Worm (Caenorhabditis elegans) whole organism, L2 larva: Measurements from ENCODE around the gene pah-1.

Experiments used
- C34F6.9 ChIP-seq: fragments of 150-350 bp; optimal IDR thresholded peaks from 2 replicates; lab custom pipeline; 2014; ENCODE audit warnings: missing biosample characterization, missing genetic modification characterization
- F13H6.1 ChIP-seq: sonication (generic microtip); optimal IDR thresholded peaks from 2 replicates; lab custom pipeline; 2016; ENCODE audit warnings: missing genetic modification characterization, missing compliant biosample characterization
- R02D3.7 ChIP-seq: fragments of 150-350 bp; optimal IDR thresholded peaks from 2 replicates; lab custom pipeline; 2014; ENCODE audit warnings: missing biosample characterization, missing genetic modification characterization
- Y55F3AM.14 ChIP-seq: fragments of 200-800 bp; sonication (Bioruptor generic); optimal IDR thresholded peaks from 2 replicates; lab custom pipeline; 2018; ENCODE audit warnings: mild to moderate bottlenecking, missing genetic modification characterization, missing compliant biosample characterization
- ZK546.5 ChIP-seq: sonication (generic microtip); optimal IDR thresholded peaks from 2 replicates; lab custom pipeline; 2017; ENCODE audit warnings: missing biosample characterization, missing genetic modification characterization
- alr-1 ChIP-seq: fragments of 150-350 bp; optimal IDR thresholded peaks from 2 replicates; lab custom pipeline; 2014; ENCODE audit warnings: missing biosample characterization, missing genetic modification characterization
- aly-2 ChIP-seq: fragments of 150-350 bp; optimal IDR thresholded peaks from 2 replicates; lab custom pipeline; 2014; ENCODE audit warnings: missing biosample characterization, missing genetic modification characterization
- ama-1 ChIP-seq: fragments of 150-350 bp; optimal IDR thresholded peaks from 2 replicates; lab custom pipeline; 2018; ENCODE audit warnings: inconsistent platforms
- blmp-1 ChIP-seq: sonication (generic microtip); optimal IDR thresholded peaks from 2 replicates; lab custom pipeline; 2017; ENCODE audit warnings: missing genetic modification characterization, mild to moderate bottlenecking, missing compliant biosample characterization, antibody characterized with exemption, moderate library complexity; ENCODE audit not compliant: insufficient read depth
- ceh-82 ChIP-seq: fragments of 150-350 bp; optimal IDR thresholded peaks from 2 replicates; lab custom pipeline; 2014; ENCODE audit warnings: missing biosample characterization, missing genetic modification characterization
- crh-2 ChIP-seq: sonication (generic microtip); optimal IDR thresholded peaks from 2 replicates; lab custom pipeline; 2017; ENCODE audit warnings: missing biosample characterization, missing genetic modification characterization
- dmd-4 ChIP-seq: sonication (generic microtip); optimal IDR thresholded peaks from 2 replicates; lab custom pipeline; 2017; ENCODE audit warnings: missing biosample characterization, missing genetic modification characterization
- egl-27 ChIP-seq: sonication (generic microtip); optimal IDR thresholded peaks from 3 replicates; lab custom pipeline; 2017; ENCODE audit warnings: missing biosample characterization, missing genetic modification reagents, missing genetic modification characterization
- elt-1 ChIP-seq: fragments of 150-350 bp; optimal IDR thresholded peaks from 2 replicates; lab custom pipeline; 2014; ENCODE audit warnings: missing biosample characterization, missing genetic modification characterization
- elt-3 ChIP-seq: sonication (generic microtip); optimal IDR thresholded peaks from 2 replicates; lab custom pipeline; 2017; ENCODE audit warnings: missing biosample characterization, missing genetic modification characterization
- fos-1 ChIP-seq: fragments of 150-350 bp; optimal IDR thresholded peaks from 2 replicates; lab custom pipeline; 2014; ENCODE audit warnings: missing biosample characterization, missing genetic modification characterization
- gmeb-1 ChIP-seq: fragments of 150-350 bp; optimal IDR thresholded peaks from 2 replicates; lab custom pipeline; 2014; ENCODE audit warnings: missing biosample characterization, missing genetic modification characterization
- lin-11 ChIP-seq: fragments of 150-350 bp; sonication (generic microtip); optimal IDR thresholded peaks from 2 replicates; lab custom pipeline; 2014; ENCODE audit warnings: missing biosample characterization, missing genetic modification characterization, inconsistent platforms, mixed read lengths
- lin-13 ChIP-seq: fragments of 150-350 bp; optimal IDR thresholded peaks from 2 replicates; lab custom pipeline; 2014; ENCODE audit warnings: missing biosample characterization, missing genetic modification reagents, missing genetic modification characterization
- lin-39 ChIP-seq: fragments of 150-350 bp; optimal IDR thresholded peaks from 2 replicates; lab custom pipeline; 2014; ENCODE audit warnings: missing biosample characterization, missing genetic modification reagents, missing genetic modification characterization
- lsy-2 ChIP-seq, 2 experiments: fragments of 150-350 bp in 1 of 2; sonication (generic microtip) in 1 of 2; optimal IDR thresholded peaks; 2 replicates each; lab custom pipeline; 2014 to 2017; ENCODE audit warnings: missing biosample characterization in 2 of 2, missing genetic modification characterization in 2 of 2
- mbf-1 ChIP-seq: sonication (generic microtip); optimal IDR thresholded peaks from 2 replicates; lab custom pipeline; 2017; ENCODE audit warnings: missing biosample characterization, missing genetic modification characterization
- mdl-1 ChIP-seq, 2 experiments: fragments of 150-350 bp in 1 of 2; sonication (generic microtip) in 1 of 2; optimal IDR thresholded peaks; 2 replicates each; lab custom pipeline; 2017; ENCODE audit warnings: missing biosample characterization in 2 of 2, missing genetic modification characterization in 2 of 2
- nhr-11 ChIP-seq: fragments of 150-350 bp; optimal IDR thresholded peaks from 2 replicates; lab custom pipeline; 2014; ENCODE audit warnings: missing biosample characterization, missing genetic modification characterization
- nhr-12 ChIP-seq: fragments of 150-350 bp; optimal IDR thresholded peaks from 2 replicates; lab custom pipeline; 2014; ENCODE audit warnings: missing biosample characterization, missing genetic modification characterization
- nhr-129 ChIP-seq: fragments of 150-350 bp; optimal IDR thresholded peaks from 2 replicates; lab custom pipeline; 2014; ENCODE audit warnings: missing biosample characterization, missing genetic modification characterization
- nhr-21 ChIP-seq: fragments of 150-350 bp; optimal IDR thresholded peaks from 2 replicates; lab custom pipeline; 2014; ENCODE audit warnings: missing biosample characterization, missing genetic modification characterization
- nhr-23 ChIP-seq: fragments of 150-350 bp; optimal IDR thresholded peaks from 2 replicates; lab custom pipeline; 2014; ENCODE audit warnings: missing biosample characterization, missing genetic modification reagents, missing genetic modification characterization
- nhr-237 ChIP-seq: fragments of 150-350 bp; optimal IDR thresholded peaks from 2 replicates; lab custom pipeline; 2014; ENCODE audit warnings: missing biosample characterization, missing genetic modification characterization
- nhr-6 ChIP-seq: fragments of 150-350 bp; optimal IDR thresholded peaks from 2 replicates; lab custom pipeline; 2014; ENCODE audit warnings: missing biosample characterization, missing genetic modification characterization
- peb-1 ChIP-seq: fragments of 150-350 bp; optimal IDR thresholded peaks from 2 replicates; lab custom pipeline; 2014; ENCODE audit warnings: missing biosample characterization, missing genetic modification characterization
- sem-4 ChIP-seq: fragments of 150-350 bp; optimal IDR thresholded peaks from 2 replicates; lab custom pipeline; 2014; ENCODE audit warnings: missing biosample characterization, missing genetic modification reagents, missing genetic modification characterization
- sma-3 ChIP-seq: sonication (generic microtip); optimal IDR thresholded peaks from 2 replicates; lab custom pipeline; 2016; ENCODE audit warnings: missing genetic modification reagents, missing genetic modification characterization, missing compliant biosample characterization
- sma-9 ChIP-seq, 2 experiments: fragments of 150-350 bp in 1 of 2; sonication (generic microtip) in 1 of 2; optimal IDR thresholded peaks; 2 replicates each; lab custom pipeline; 2014 to 2016; ENCODE audit warnings: missing genetic modification characterization in 2 of 2, mild to moderate bottlenecking in 1 of 2, missing biosample characterization in 1 of 2, missing compliant biosample characterization in 1 of 2, missing genetic modification reagents in 1 of 2, moderate library complexity in 1 of 2
- snpc-4 ChIP-seq: fragments of 150-350 bp; optimal IDR thresholded peaks from 2 replicates; lab custom pipeline; 2014; ENCODE audit warnings: missing biosample characterization, missing genetic modification characterization
- unc-55 ChIP-seq: fragments of 150-350 bp; sonication (generic microtip); optimal IDR thresholded peaks from 3 replicates; lab custom pipeline; 2014; ENCODE audit warnings: missing biosample characterization, missing genetic modification reagents, missing genetic modification characterization
- zag-1 ChIP-seq: fragments of 150-350 bp; optimal IDR thresholded peaks from 2 replicates; lab custom pipeline; 2014; ENCODE audit warnings: missing biosample characterization, missing genetic modification characterization
- ztf-1 ChIP-seq: fragments of 200-800 bp; sonication (Bioruptor generic); conservative IDR thresholded peaks from 2 replicates; pipeline ENCODE4 v1.3.6; 2022; ENCODE audit warnings: missing genetic modification characterization, missing compliant biosample characterization
- ztf-11 ChIP-seq: sonication (generic microtip); optimal IDR thresholded peaks from 2 replicates; lab custom pipeline; 2017; ENCODE audit warnings: missing biosample characterization, missing genetic modification characterization
- ztf-4 ChIP-seq: fragments of 150-350 bp; optimal IDR thresholded peaks from 2 replicates; lab custom pipeline; 2014; ENCODE audit warnings: missing biosample characterization, missing genetic modification characterization

Gene pah-1

DNA sequence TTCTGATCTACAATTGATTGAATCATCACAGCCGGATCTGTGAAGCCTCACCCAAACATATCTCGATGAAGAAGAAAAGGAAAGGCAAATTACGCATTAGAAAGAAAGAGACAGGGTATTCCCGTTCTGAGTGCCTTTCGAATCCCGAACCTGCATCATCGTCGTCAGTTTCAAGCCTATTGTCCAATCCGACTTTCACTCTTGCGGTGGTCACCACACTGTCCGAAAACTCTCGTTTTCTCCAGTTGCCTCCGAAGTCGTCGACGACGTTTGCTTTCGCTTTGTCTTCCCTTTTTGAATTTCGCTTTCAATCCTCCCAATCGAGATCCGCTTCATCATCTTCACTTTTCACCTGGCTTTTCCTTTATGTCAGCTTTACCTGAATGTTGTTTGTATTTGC lies 17.7 kb downstream of the pah-1 start:
- TF ChIP-seq nhr-129 (tag; lab: Kevin White, UChicago) (no peak), lsy-2 (tag; optimal IDR thresholded peaks at IDR 0.05; lab: Kevin White, UChicago) (no peak), gmeb-1 (tag; lab: Kevin White, UChicago) (no peak), blmp-1 (tag; lab: Kevin White, UChicago) (peak; percentile 98), F13H6.1 (tag; lab: Kevin White, UChicago) (no peak), lin-11 (tag; lab: Kevin White, UChicago) (no peak), peb-1 (tag; lab: Kevin White, UChicago) (no peak)

DNA sequence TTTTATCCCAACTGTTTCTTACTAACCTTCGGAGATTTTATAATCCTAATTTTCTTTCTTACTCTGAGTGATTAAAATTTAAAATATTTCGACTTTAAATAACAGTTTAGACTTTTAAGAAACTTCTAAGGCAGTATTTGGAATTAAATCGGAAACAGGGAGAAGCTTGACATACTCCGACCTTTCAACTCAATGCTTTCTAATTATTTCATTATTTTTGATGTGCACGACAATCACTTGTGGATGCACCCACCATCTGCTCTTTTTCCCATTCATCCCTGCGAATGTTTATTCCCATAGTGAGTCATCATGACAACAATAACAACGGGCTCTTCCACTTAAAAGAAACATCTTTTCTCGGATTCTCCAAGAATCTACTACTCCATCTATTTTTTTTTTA lies 18.2 kb downstream of the pah-1 start:
- TF ChIP-seq egl-27 (no peak), ama-1 (lab: Kevin White, UChicago) (no peak), gmeb-1 (tag; lab: Kevin White, UChicago) (no peak), ZK546.5 (tag; lab: Kevin White, UChicago) (no peak), ztf-4 (tag; lab: Kevin White, UChicago) (no peak), ztf-11 (tag; lab: Kevin White, UChicago) (no peak), elt-3 (tag; lab: Kevin White, UChicago) (no peak), nhr-237 (tag; lab: Kevin White, UChicago) (no peak), ceh-82 (tag; lab: Kevin White, UChicago) (no peak), lin-39 (no peak), sma-3 (GFP tag; lab: Kevin White, UChicago) (no peak), lin-13 (GFP tag; lab: Kevin White, UChicago) (no peak), nhr-6 (tag; lab: Kevin White, UChicago) (no peak)
- TF ChIP-seq, all 48 proteins: peak for 0

- TF ChIP-seq aly-2 (tag; lab: Kevin White, UChicago) (no peak), nhr-11 (tag; lab: Kevin White, UChicago) (no peak), dmd-4 (no peak), mdl-1 (tag; optimal IDR thresholded peaks at IDR 0.05; lab: Kevin White, UChicago) (no peak), snpc-4 (tag; lab: Kevin White, UChicago) (no peak), sma-9 (GFP tag; optimal IDR thresholded peaks at IDR 0.05; lab: Kevin White, UChicago) (no peak), sma-9 (tag; optimal IDR thresholded peaks at IDR 0.05; lab: Kevin White, UChicago) (no peak), alr-1 (tag; lab: Kevin White, UChicago) (no peak), peb-1 (tag; lab: Kevin White, UChicago) (no peak), nhr-21 (tag; lab: Kevin White, UChicago) (no peak), elt-3 (tag; lab: Kevin White, UChicago) (no peak), C34F6.9 (tag; lab: Kevin White, UChicago) (no peak), sem-4 (no peak), fos-1 (tag; lab: Kevin White, UChicago) (no peak), ztf-1 (GFP tag; lab: Robert Waterston, UW) (no peak), ama-1 (lab: Kevin White, UChicago) (no peak), unc-55 (GFP tag; lab: Kevin White, UChicago) (no peak), mbf-1 (tag; lab: Kevin White, UChicago) (no peak)
- TF ChIP-seq, all 48 proteins: peak for 0
Observed at ce11 chrII:8747939-8748352, 18.9 kb downstream of the pah-1 start.

- TF ChIP-seq elt-1 (tag; lab: Kevin White, UChicago) (no peak), aly-2 (tag; lab: Kevin White, UChicago) (no peak), ztf-4 (tag; lab: Kevin White, UChicago) (peak; percentile 93), sma-3 (GFP tag; lab: Kevin White, UChicago) (peak; percentile 69), C34F6.9 (tag; lab: Kevin White, UChicago) (peak; percentile 25), lsy-2 (tag; optimal IDR thresholded peaks at IDR 0.05; lab: Kevin White, UChicago) (peak in 1 of 2 experiments; percentile 55), dmd-4 (no peak), nhr-237 (tag; lab: Kevin White, UChicago) (no peak), unc-55 (GFP tag; lab: Kevin White, UChicago) (no peak), crh-2 (tag; lab: Kevin White, UChicago) (peak; percentile 17), Y55F3AM.14 (no peak), peb-1 (tag; lab: Kevin White, UChicago) (no peak), blmp-1 (tag; lab: Kevin White, UChicago) (no peak), ceh-82 (tag; lab: Kevin White, UChicago) (no peak), nhr-129 (tag; lab: Kevin White, UChicago) (peak; percentile 75), gmeb-1 (tag; lab: Kevin White, UChicago) (no peak), nhr-23 (tag; lab: Kevin White, UChicago) (no peak), nhr-6 (tag; lab: Kevin White, UChicago) (peak; percentile 1), mdl-1 (tag; optimal IDR thresholded peaks at IDR 0.05; lab: Kevin White, UChicago) (no peak), ama-1 (lab: Kevin White, UChicago) (peak; percentile 96), nhr-12 (no peak), lin-39 (no peak), mbf-1 (tag; lab: Kevin White, UChicago) (no peak), snpc-4 (tag; lab: Kevin White, UChicago) (peak; percentile 1), egl-27 (no peak), fos-1 (tag; lab: Kevin White, UChicago) (no peak), alr-1 (tag; lab: Kevin White, UChicago) (no peak), nhr-21 (tag; lab: Kevin White, UChicago) (peak; percentile 82), R02D3.7 (tag; lab: Kevin White, UChicago) (no peak), lin-11 (tag; lab: Kevin White, UChicago) (peak; percentile 23), zag-1 (tag; lab: Kevin White, UChicago) (no peak), ztf-1 (GFP tag; lab: Robert Waterston, UW) (0 out of 2 replicates have a peak, but pooled peaks have one; percentile 85), lin-13 (GFP tag; lab: Kevin White, UChicago) (peak; percentile 51)
Observed at ce11 chrII:8747246-8747938, 19.4 kb downstream of the pah-1 start.
